Worm (Caenorhabditis elegans) whole organism, early embryonic: Measurements from ENCODE around the gene del-5.

Source experiments
- aly-1 ChIP-seq: sonication (generic microtip); optimal IDR thresholded peaks from 2 replicates; lab custom pipeline; 2016; ENCODE audit warnings: missing genetic modification characterization, missing compliant biosample characterization
- ama-1 ChIP-seq: fragments of 150-350 bp; optimal IDR thresholded peaks from 2 replicates; lab custom pipeline; 2014
- ceh-13 ChIP-seq: fragments of 200-800 bp; sonication (Bioruptor generic); optimal IDR thresholded peaks from 2 replicates; lab custom pipeline; 2018; ENCODE audit warnings: mild to moderate bottlenecking, missing genetic modification characterization, missing compliant biosample characterization
- ceh-36 ChIP-seq: sonication (generic microtip); optimal IDR thresholded peaks from 2 replicates; lab custom pipeline; 2016; ENCODE audit warnings: missing genetic modification characterization, inconsistent platforms, missing compliant biosample characterization
- flt-1 ChIP-seq: fragments of 200-800 bp; sonication (Bioruptor generic); IDR thresholded peaks from 2 replicates; pipeline ENCODE4 v1.3.6; 2022; ENCODE audit warnings: missing genetic modification characterization, missing compliant biosample characterization
- hnd-1 ChIP-seq: sonication (generic microtip); optimal IDR thresholded peaks from 2 replicates; lab custom pipeline; 2016; ENCODE audit warnings: missing genetic modification characterization, missing compliant biosample characterization
- pes-1 ChIP-seq: fragments of 200-800 bp; sonication (Bioruptor generic); IDR thresholded peaks from 2 replicates; pipeline ENCODE4 v1.3.6; 2022; ENCODE audit warnings: missing genetic modification reagents, missing genetic modification characterization, missing compliant biosample characterization
- scrt-1 ChIP-seq: fragments of 200-800 bp; sonication (Bioruptor generic); IDR thresholded peaks from 2 replicates; pipeline ENCODE4 v1.3.6; 2022; ENCODE audit warnings: missing genetic modification characterization, missing compliant biosample characterization
- sea-1 ChIP-seq: fragments of 200-800 bp; sonication (Bioruptor generic); conservative IDR thresholded peaks from 2 replicates; pipeline ENCODE4 v1.3.6; 2022; ENCODE audit warnings: missing genetic modification characterization, missing compliant biosample characterization
- tbx-11 ChIP-seq: fragments of 200-800 bp; sonication (Bioruptor generic); IDR thresholded peaks from 2 replicates; pipeline ENCODE4 v1.3.6; 2022; ENCODE audit warnings: missing genetic modification characterization, missing compliant biosample characterization

DNA sequence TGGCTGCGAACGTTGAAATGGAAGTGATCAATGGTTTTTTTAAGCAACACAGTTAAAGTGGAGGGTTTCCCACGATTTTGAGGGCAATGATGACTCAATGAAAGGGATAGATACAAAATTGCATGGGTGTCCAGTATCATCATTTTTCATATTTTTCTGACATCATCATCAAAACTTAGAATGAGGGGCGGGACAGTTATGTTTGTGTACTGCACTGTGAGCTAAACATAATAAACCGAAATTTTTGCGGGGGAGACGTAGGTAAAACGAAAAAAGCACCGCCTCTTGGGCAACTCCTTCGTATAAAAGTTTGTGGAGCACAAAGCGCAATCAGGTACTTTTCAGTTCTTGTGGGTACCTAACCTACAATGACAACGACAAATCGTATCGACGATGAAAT, 45.6 kb upstream of the del-5 start, which contains the start of gene C09F12.2:
- no peak for TF ChIP-seq scrt-1
- no peak for TF ChIP-seq ceh-36
- TF ChIP-seq ama-1 (lab: Kevin White, UChicago), result no peak
- no peak for TF ChIP-seq flt-1 (GFP tag; lab: Robert Waterston, UW)
- no peak for TF ChIP-seq pes-1 (GFP tag; lab: Robert Waterston, UW)
- TF ChIP-seq hnd-1, result no peak
- no peak for TF ChIP-seq sea-1 (GFP tag; lab: Robert Waterston, UW)
- no peak for TF ChIP-seq aly-1 (tag; lab: Kevin White, UChicago)
- TF ChIP-seq tbx-11 (GFP tag; lab: Robert Waterston, UW), result no peak
- no peak for TF ChIP-seq ceh-13
